Worm (Caenorhabditis elegans): ENCODE results near the gene F38A5.6.

Gene F38A5.6

DNA sequence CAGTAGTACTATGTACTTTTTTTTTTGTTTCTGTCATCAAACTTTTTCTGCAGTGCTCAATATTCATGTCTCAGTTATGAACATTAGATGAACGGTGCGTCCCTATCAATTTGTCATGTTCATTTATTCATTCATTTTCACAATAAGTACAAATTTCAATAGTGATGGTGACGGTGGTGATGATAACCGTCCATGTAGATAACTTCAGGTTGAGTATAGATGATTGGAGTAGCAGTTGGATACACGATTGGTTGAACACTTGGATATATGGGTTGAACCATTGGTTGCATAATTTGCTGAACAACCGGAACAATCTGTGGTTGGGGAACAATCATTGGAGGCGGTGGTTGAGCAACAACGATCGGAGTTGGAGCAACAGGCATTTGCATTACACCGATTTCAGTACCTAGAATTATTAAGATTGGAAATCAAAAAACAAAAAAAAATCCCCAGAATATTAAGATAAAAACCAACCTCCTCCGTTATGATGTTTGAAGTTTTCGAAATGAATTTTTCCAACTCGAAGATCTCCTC, 9.1 kb downstream of the F38A5.6 start:
- no peak for TF ChIP-seq nhr-67 (tag; optimal IDR thresholded peaks at IDR 0.05)
- TF ChIP-seq ceh-9 (tag; optimal IDR thresholded peaks at IDR 0.05): no peak
- no peak for TF ChIP-seq elt-1 (tag; optimal IDR thresholded peaks at IDR 0.05)
- no peak for TF ChIP-seq nhr-76 (tag; optimal IDR thresholded peaks at IDR 0.05)
- TF ChIP-seq hmg-11 (tag; optimal IDR thresholded peaks at IDR 0.05): no peak
- no peak for TF ChIP-seq nhr-11 (tag; optimal IDR thresholded peaks at IDR 0.05)

DNA sequence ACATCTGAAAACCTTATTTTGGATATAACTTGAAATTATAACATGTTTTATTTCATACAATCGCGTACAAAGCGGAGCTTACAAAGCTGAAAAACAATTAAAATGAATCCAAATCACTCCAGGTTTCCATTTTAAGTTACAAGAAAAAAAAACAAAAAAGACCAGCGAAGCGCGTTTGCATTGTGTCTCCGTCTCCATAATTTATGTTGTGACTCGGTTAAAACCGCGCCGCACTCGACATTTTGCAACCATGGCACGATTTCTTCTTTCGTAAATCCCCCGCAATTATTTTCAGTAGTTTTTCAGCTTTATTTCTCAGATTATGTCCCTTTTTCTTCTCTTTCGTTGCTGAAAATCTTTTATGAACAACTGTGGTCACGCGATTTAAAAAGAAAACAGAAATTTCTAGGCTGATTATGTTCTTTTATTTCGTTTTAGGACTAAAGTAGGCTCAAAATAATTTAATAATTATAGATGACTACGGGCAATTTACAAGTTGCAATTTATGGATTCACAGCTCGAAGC, 11.7 kb downstream of the F38A5.6 start, which contains the start of the genes F38A5.2 and dnj-11:
Gene F38A5.2 (minus strand): TSS at position 4 of the 525 bp plus-strand sequence.
Gene dnj-11 (plus strand): TSS at position 475 of the 525 bp plus-strand sequence.
- TF ChIP-seq snpc-4 (tag; optimal IDR thresholded peaks at IDR 0.05) (peak; percentile 82), nhr-43 (tag; optimal IDR thresholded peaks at IDR 0.05; ENCODE audit: poor library complexity, severe bottlenecking) (peak; percentile 69), ceh-28 (tag; optimal IDR thresholded peaks at IDR 0.05) (peak; percentile 18), fos-1 (tag; optimal IDR thresholded peaks at IDR 0.05) (no peak), nhr-25 (tag; optimal IDR thresholded peaks at IDR 0.05) (peak; percentile 89), aly-2 (tag; optimal IDR thresholded peaks at IDR 0.05) (no peak), hmg-11 (tag; optimal IDR thresholded peaks at IDR 0.05) (peak; percentile 76), ceh-16 (tag; optimal IDR thresholded peaks at IDR 0.05) (no peak), pqm-1 (tag; optimal IDR thresholded peaks at IDR 0.05) (peak; percentile 62), tbx-2 (tag; optimal IDR thresholded peaks at IDR 0.05) (no peak), nhr-23 (tag; optimal IDR thresholded peaks at IDR 0.05) (peak; percentile 85), jun-1 (tag; optimal IDR thresholded peaks at IDR 0.05) (peak; percentile 34), egl-5 (tag; optimal IDR thresholded peaks at IDR 0.05) (peak; percentile 71), pha-4 (tag; optimal IDR thresholded peaks at IDR 0.05) (peak; percentile 97), lin-39 (tag; optimal IDR thresholded peaks at IDR 0.05) (peak; percentile 64), fkh-10 (GFP tag; optimal IDR thresholded peaks at IDR 0.05) (peak; percentile 44), elt-2 (tag; optimal IDR thresholded peaks at IDR 0.05) (peak; percentile 28), R02D3.7 (tag; optimal IDR thresholded peaks at IDR 0.05) (peak; percentile 68), nfya-1 (tag; optimal IDR thresholded peaks at IDR 0.05; ENCODE audit: insufficient read depth) (peak; percentile 86), nhr-67 (tag; optimal IDR thresholded peaks at IDR 0.05) (no peak), lin-15B (tag; optimal IDR thresholded peaks at IDR 0.05) (peak; percentile 94), lsy-12 (tag; optimal IDR thresholded peaks at IDR 0.05) (peak; percentile 27), skn-1 (tag; optimal IDR thresholded peaks at IDR 0.05) (peak; percentile 83)

DNA sequence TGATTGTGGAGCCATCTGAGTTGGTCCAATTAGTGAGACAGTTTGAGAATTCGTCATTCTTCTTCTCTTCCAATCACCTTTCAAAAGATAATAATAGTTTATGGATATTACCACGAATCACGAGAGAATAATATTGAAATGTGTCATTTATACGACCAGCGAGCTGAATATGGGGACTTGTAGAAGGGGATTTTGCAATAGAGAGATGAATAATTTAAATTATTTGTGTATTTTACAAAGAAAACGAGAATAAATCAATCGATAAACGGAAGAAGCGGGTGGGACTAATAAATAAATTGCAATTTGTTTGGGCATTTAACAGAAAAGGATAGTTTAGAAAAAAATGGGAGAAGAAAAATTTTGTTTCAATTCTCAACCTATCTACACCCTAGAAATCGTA, 14.6 kb downstream of the F38A5.6 start, which contains the start of gene odr-8:
Gene odr-8 (minus strand): TSS at position 101 of the 400 bp plus-strand sequence.
- no peak for TF ChIP-seq skn-1 (tag; optimal IDR thresholded peaks at IDR 0.05)
- no peak for TF ChIP-seq nhr-43 (tag; optimal IDR thresholded peaks at IDR 0.05; ENCODE audit: poor library complexity, severe bottlenecking)
- TF ChIP-seq aly-2 (tag; optimal IDR thresholded peaks at IDR 0.05): no peak
- no peak for TF ChIP-seq snpc-4 (tag; optimal IDR thresholded peaks at IDR 0.05)
- TF ChIP-seq unc-39 (tag; optimal IDR thresholded peaks at IDR 0.05): no peak
- TF ChIP-seq hmg-11 (tag; optimal IDR thresholded peaks at IDR 0.05): no peak
- no peak for TF ChIP-seq R02D3.7 (tag; optimal IDR thresholded peaks at IDR 0.05)

DNA sequence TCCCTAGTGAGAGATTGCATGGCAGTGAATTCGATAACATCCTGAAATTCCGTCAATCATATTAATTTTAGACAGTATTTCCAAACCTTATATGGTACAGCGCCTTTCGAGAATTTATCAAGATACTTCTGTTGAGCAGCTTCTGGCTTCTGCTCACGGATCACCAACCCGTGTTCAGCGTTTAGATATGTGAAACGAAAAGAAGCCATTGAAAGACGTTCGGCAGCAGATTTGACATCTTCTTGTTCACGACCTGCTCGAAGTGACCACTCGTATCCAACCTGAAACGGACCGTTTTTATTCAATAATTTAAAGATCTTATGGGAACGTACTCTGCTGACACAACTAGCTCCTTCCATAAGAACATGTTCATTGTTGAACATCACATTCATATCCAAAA, 15.5 kb downstream of the F38A5.6 start:
- no peak for TF ChIP-seq elt-2 (tag; optimal IDR thresholded peaks at IDR 0.05)

- no peak for TF ChIP-seq mml-1 (tag; optimal IDR thresholded peaks at IDR 0.05)
- TF ChIP-seq tbx-2 (tag; optimal IDR thresholded peaks at IDR 0.05): no peak
- TF ChIP-seq mdl-1 (tag; optimal IDR thresholded peaks at IDR 0.05): no peak
- TF ChIP-seq daf-12 (tag; optimal IDR thresholded peaks at IDR 0.05): no peak
- no peak for TF ChIP-seq ztf-11 (tag; optimal IDR thresholded peaks at IDR 0.05)
- no peak for TF ChIP-seq hmg-11 (tag; optimal IDR thresholded peaks at IDR 0.05)
- TF ChIP-seq sea-2 (GFP tag; optimal IDR thresholded peaks at IDR 0.05): no peak
- no peak for TF ChIP-seq nhr-25 (tag; optimal IDR thresholded peaks at IDR 0.05)
- no peak for TF ChIP-seq R02D3.7 (tag; optimal IDR thresholded peaks at IDR 0.05)
- TF ChIP-seq ceh-16 (tag; optimal IDR thresholded peaks at IDR 0.05): no peak
- TF ChIP-seq snpc-4 (tag; optimal IDR thresholded peaks at IDR 0.05): no peak
- TF ChIP-seq nfya-1 (tag; optimal IDR thresholded peaks at IDR 0.05; ENCODE audit: insufficient read depth): no peak
- TF ChIP-seq nhr-11 (tag; optimal IDR thresholded peaks at IDR 0.05): no peak
- no peak for TF ChIP-seq lsy-12 (tag; optimal IDR thresholded peaks at IDR 0.05)
- TF ChIP-seq ztf-4 (tag; optimal IDR thresholded peaks at IDR 0.05): no peak
- no peak for TF ChIP-seq lin-15B (tag; optimal IDR thresholded peaks at IDR 0.05)
- no peak for TF ChIP-seq elt-1 (tag; optimal IDR thresholded peaks at IDR 0.05)
- TF ChIP-seq ZK546.5 (tag; optimal IDR thresholded peaks at IDR 0.05): no peak
- TF ChIP-seq jun-1 (tag; optimal IDR thresholded peaks at IDR 0.05): no peak
- TF ChIP-seq ceh-28 (tag; optimal IDR thresholded peaks at IDR 0.05): no peak
Measured at ce11 chrIV:6577914-6578313, 19.3 kb downstream of the F38A5.6 start, which contains the start of gene C43G2.3. Gene C43G2.3 (plus strand): TSS chrIV:6578214.

All from whole organism, L3 larva.